Fruit fly (Drosophila melanogaster): Measurements from ENCODE around the gene Cp15.

The Cp15 gene

dm6 chr3L:8699612-8700011 is 28.7 kb upstream of the Cp15 start (continued):
- TF ChIP-seq Dip2 (GFP tag; IDR thresholded peaks at IDR 0.05) (no peak), CG6813 (GFP tag; optimal IDR thresholded peaks at IDR 0.05) (peak; percentile 54), Ptx1 (GFP tag; IDR thresholded peaks at IDR 0.05) (0 out of 2 replicates have a peak, but pooled peaks have one; percentile 18), CG4820 (GFP tag; optimal IDR thresholded peaks at IDR 0.05) (no peak), Fer2 (tag; optimal IDR thresholded peaks at IDR 0.05) (no peak), CG13296 (GFP tag; optimal IDR thresholded peaks at IDR 0.05) (no peak), CG8290 (GFP tag; optimal IDR thresholded peaks at IDR 0.05) (no peak), CG8290 (tag; optimal IDR thresholded peaks at IDR 0.05) (peak in 1 of 2 experiments; percentile 26), btn (GFP tag; optimal IDR thresholded peaks at IDR 0.05) (no peak), CG4424 (GFP tag; optimal IDR thresholded peaks at IDR 0.05) (no peak), ham (GFP tag; IDR thresholded peaks at IDR 0.05) (no peak), CG7987 (GFP tag; optimal IDR thresholded peaks at IDR 0.05) (peak; percentile 73), odd (GFP tag; optimal IDR thresholded peaks at IDR 0.05) (peak; percentile 30), ranshi (GFP tag; IDR thresholded peaks at IDR 0.05) (no peak), Abd-B (GFP tag; optimal IDR thresholded peaks at IDR 0.05) (no peak), zfh2 (GFP tag; optimal IDR thresholded peaks at IDR 0.05) (no peak), Lim3 (GFP tag; IDR thresholded peaks at IDR 0.05) (no peak), H2.0 (GFP tag; IDR thresholded peaks at IDR 0.05) (no peak), MBD-R2 (GFP tag; IDR thresholded peaks at IDR 0.05) (no peak), Camta (GFP tag; optimal IDR thresholded peaks at IDR 0.05) (no peak), org-1 (GFP tag; optimal IDR thresholded peaks at IDR 0.05) (no peak), CG14014 (GFP tag; IDR thresholded peaks at IDR 0.05) (peak; percentile 29; the same call in 1 of the 2 replicates), CG9876 (GFP tag; optimal IDR thresholded peaks at IDR 0.05) (no peak), mld (GFP tag; IDR thresholded peaks at IDR 0.05; ENCODE audit: partially characterized antibody) (no peak), chm (GFP tag; IDR thresholded peaks at IDR 0.05) (peak; percentile 75), pan (optimal IDR thresholded peaks at IDR 0.05) (no peak), pan (GFP tag; optimal IDR thresholded peaks at IDR 0.05 in 1 of 2, IDR thresholded peaks at IDR 0.05 in 1 of 2) (peak in 1 of 2 experiments; percentile 31), H15 (GFP tag; IDR thresholded peaks at IDR 0.05) (no peak), Oli (tag; optimal IDR thresholded peaks at IDR 0.05) (no peak), CG14667 (GFP tag; IDR thresholded peaks at IDR 0.05) (no peak), run (tag; optimal IDR thresholded peaks at IDR 0.05) (no peak), grn (GFP tag; optimal IDR thresholded peaks at IDR 0.05) (peak; percentile 86), CG5953 (GFP tag; IDR thresholded peaks at IDR 0.05) (0 out of 2 replicates have a peak, but pooled peaks have one; percentile 15), onecut (GFP tag; IDR thresholded peaks at IDR 0.05) (peak; percentile 34; the same call in 1 of the 2 replicates), Vsx1 (GFP tag; optimal IDR thresholded peaks at IDR 0.05) (peak; percentile 57), ken (GFP tag; IDR thresholded peaks at IDR 0.05) (0 out of 3 replicates have a peak, but pooled peaks have one; percentile 31), ro (GFP tag; IDR thresholded peaks at IDR 0.05) (no peak), ap (GFP tag; IDR thresholded peaks at IDR 0.05) (no peak), CG3726 (GFP tag; IDR thresholded peaks at IDR 0.05) (no peak), lab (GFP tag; optimal IDR thresholded peaks at IDR 0.05) (peak; percentile 82), seq (GFP tag; IDR thresholded peaks at IDR 0.05) (no peak), CG8478 (optimal IDR thresholded peaks at IDR 0.05) (no peak), CG6254 (GFP tag; optimal IDR thresholded peaks at IDR 0.05) (no peak), chinmo (GFP tag; IDR thresholded peaks at IDR 0.05; ENCODE audit: partially characterized antibody) (no peak), MESR4 (GFP tag; optimal IDR thresholded peaks at IDR 0.05) (no peak), CG4360 (GFP tag; IDR thresholded peaks at IDR 0.05) (no peak), CG17328 (GFP tag; IDR thresholded peaks at IDR 0.05) (0 out of 2 replicates have a peak, but pooled peaks have one; percentile 18), B-H2 (GFP tag; optimal IDR thresholded peaks at IDR 0.05) (no peak), CG3407 (GFP tag; optimal IDR thresholded peaks at IDR 0.05) (peak; percentile 15), MTF-1 (GFP tag; optimal IDR thresholded peaks at IDR 0.05; ENCODE audit: borderline replicate concordance) (no peak), Ets97D (GFP tag; optimal IDR thresholded peaks at IDR 0.05) (no peak), sr (GFP tag; IDR thresholded peaks at IDR 0.05) (no peak), gfzf (GFP tag; optimal IDR thresholded peaks at IDR 0.05) (no peak)

All from whole organism, embryonic.